Fruit fly (Drosophila melanogaster): ENCODE results near the gene CG13731.

dm6 chr3L:17430390-17430789, 41.6 kb upstream of the CG13731 start:
- TF ChIP-seq br (GFP tag; optimal IDR thresholded peaks at IDR 0.05), result peak; percentile 6
- no peak for TF ChIP-seq pan (optimal IDR thresholded peaks at IDR 0.05)
- TF ChIP-seq lola (GFP tag; optimal IDR thresholded peaks at IDR 0.05), result no peak
